Fruit fly (Drosophila melanogaster): ENCODE results near the gene Atg17.

Atg17 gene

DNA sequence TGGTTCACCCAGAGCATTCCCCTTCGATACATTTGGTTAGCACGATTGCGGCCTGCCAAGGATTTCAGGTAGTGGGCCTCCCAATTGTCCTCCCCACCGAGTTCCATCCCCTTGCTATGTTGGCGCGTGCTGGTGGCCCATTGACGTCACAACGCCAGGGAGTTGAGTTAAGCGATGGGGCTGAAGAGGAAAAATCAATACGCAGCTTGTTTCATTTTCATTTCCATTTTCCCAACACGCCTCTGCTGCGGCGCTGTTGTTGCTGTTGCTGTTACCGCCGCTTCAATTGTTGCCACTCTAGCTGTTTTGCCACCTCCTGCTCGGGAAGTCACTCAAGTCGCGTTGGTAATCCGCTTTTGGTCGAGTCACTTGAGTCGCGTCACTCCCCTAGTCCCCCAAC, 21.5 kb downstream of the Atg17 start:
- TF ChIP-seq pho (GFP tag; optimal IDR thresholded peaks at IDR 0.05) (no peak), fd96Cb (tag; optimal IDR thresholded peaks at IDR 0.05) (no peak), CG16863 (GFP tag; optimal IDR thresholded peaks at IDR 0.05) (no peak), bowl (GFP tag; IDR thresholded peaks at IDR 0.05) (no peak), CG15073 (GFP tag; optimal IDR thresholded peaks at IDR 0.05) (no peak), MBD-R2 (GFP tag; IDR thresholded peaks at IDR 0.05) (peak; percentile 27; the same call in 1 of the 2 replicates), onecut (GFP tag; IDR thresholded peaks at IDR 0.05) (peak; percentile 94), Med (GFP tag) (peak; percentile 45), pum (GFP tag; optimal IDR thresholded peaks at IDR 0.05) (no peak), Abd-B (GFP tag; optimal IDR thresholded peaks at IDR 0.05) (no peak), CG7357 (GFP tag; IDR thresholded peaks at IDR 0.05) (no peak), CG13894 (tag; optimal IDR thresholded peaks at IDR 0.05) (peak; percentile 15), Nf-YB (GFP tag; optimal IDR thresholded peaks at IDR 0.05) (no peak), org-1 (GFP tag; optimal IDR thresholded peaks at IDR 0.05) (no peak), CG30431 (GFP tag; optimal IDR thresholded peaks at IDR 0.05) (no peak), row (GFP tag; IDR thresholded peaks at IDR 0.05) (no peak), Jarid2 (GFP tag; optimal IDR thresholded peaks at IDR 0.05) (no peak), CG3995 (GFP tag; optimal IDR thresholded peaks at IDR 0.05) (no peak), dpn (GFP tag; optimal IDR thresholded peaks at IDR 0.05) (no peak), Antp (GFP tag; optimal IDR thresholded peaks at IDR 0.05) (no peak), CG18599 (GFP tag; optimal IDR thresholded peaks at IDR 0.05) (peak; percentile 11), ranshi (GFP tag; IDR thresholded peaks at IDR 0.05) (no peak), CG7271 (tag; optimal IDR thresholded peaks at IDR 0.05) (no peak), Hey (tag; optimal IDR thresholded peaks at IDR 0.05) (peak; percentile 22), vnd (GFP tag; IDR thresholded peaks at IDR 0.05; ENCODE audit: partially characterized antibody) (no peak), abd-A (tag; optimal IDR thresholded peaks at IDR 0.05) (peak; percentile 42), lola (GFP tag; optimal IDR thresholded peaks at IDR 0.05) (no peak), CG2875 (GFP tag; optimal IDR thresholded peaks at IDR 0.05) (no peak), CG8359 (GFP tag; optimal IDR thresholded peaks at IDR 0.05; ENCODE audit: borderline replicate concordance) (no peak), knrl (GFP tag; IDR thresholded peaks at IDR 0.05; ENCODE audit: partially characterized antibody) (no peak), Deaf1 (tag; optimal IDR thresholded peaks at IDR 0.05) (peak; percentile 9), CG12155 (GFP tag; optimal IDR thresholded peaks at IDR 0.05) (no peak)

DNA sequence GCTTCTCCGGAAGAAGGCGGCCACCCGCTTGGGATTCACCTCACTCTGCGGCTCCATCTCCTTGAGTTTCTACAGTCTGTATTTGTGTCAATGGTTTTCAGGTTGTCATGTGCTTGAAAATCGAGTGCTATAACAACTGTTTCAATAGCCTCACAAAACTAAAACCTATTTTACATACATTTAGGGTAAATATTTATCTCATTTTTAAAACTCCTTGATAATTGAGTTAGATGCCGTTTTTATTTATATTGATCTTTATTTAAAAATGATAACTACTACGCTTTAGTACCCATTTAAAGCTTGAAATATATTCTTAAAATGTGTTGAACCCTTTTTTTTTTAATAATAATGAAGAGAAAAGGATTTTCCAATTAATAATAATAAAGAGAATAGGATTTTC, 23.7 kb downstream of the Atg17 start, which contains the start of gene CG2104:
Gene CG2104 (minus strand): TSS at position 101 of the 400 bp plus-strand sequence.
- TF ChIP-seq ftz-f1 (GFP tag; optimal IDR thresholded peaks at IDR 0.05) (no peak), CG13775 (GFP tag; optimal IDR thresholded peaks at IDR 0.05) (no peak), tin (GFP tag; optimal IDR thresholded peaks at IDR 0.05) (no peak), so (GFP tag; IDR thresholded peaks at IDR 0.05) (no peak), CG5953 (GFP tag; IDR thresholded peaks at IDR 0.05) (no peak), CG13296 (GFP tag; optimal IDR thresholded peaks at IDR 0.05) (no peak), gt (GFP tag; IDR thresholded peaks at IDR 0.05) (no peak), Oli (tag; optimal IDR thresholded peaks at IDR 0.05) (no peak), NC2β (GFP tag; optimal IDR thresholded peaks at IDR 0.05) (no peak), da (GFP tag; optimal IDR thresholded peaks at IDR 0.05) (no peak), zfh2 (GFP tag; optimal IDR thresholded peaks at IDR 0.05) (no peak), dm (GFP tag; optimal IDR thresholded peaks at IDR 0.05) (no peak), CG9727 (GFP tag; optimal IDR thresholded peaks at IDR 0.05) (no peak), CG17359 (tag; optimal IDR thresholded peaks at IDR 0.05) (no peak), CoRest (tag; optimal IDR thresholded peaks at IDR 0.05) (no peak), pfk (GFP tag; optimal IDR thresholded peaks at IDR 0.05) (no peak), vnd (GFP tag; IDR thresholded peaks at IDR 0.05; ENCODE audit: partially characterized antibody) (no peak), Drgx (GFP tag; IDR thresholded peaks at IDR 0.05) (no peak)
